Fruit fly (Drosophila melanogaster) whole organism, embryonic: ENCODE measurements around the gene CG6325.
A peak's percentile ranks its signal among the peaks of the same experiment; 100 is the strongest.

Experiments used
- B-H1 ChIP-seq: fragments of 200-800 bp; sonication (Bioruptor generic); IDR thresholded peaks from 3 replicates; pipeline ENCODE4 v1.3.6; 2022; ENCODE audit warnings: missing biosample characterization, missing genetic modification characterization
- CG10462 ChIP-seq: fragments of 200-800 bp; sonication (Bioruptor generic); optimal IDR thresholded peaks from 2 replicates; lab custom pipeline; 2016; ENCODE audit warnings: missing biosample characterization, missing genetic modification characterization
- CG10979 ChIP-seq: fragments of 200-800 bp; sonication (Bioruptor generic); optimal IDR thresholded peaks from 2 replicates; lab custom pipeline; 2018; ENCODE audit warnings: missing biosample characterization, mild to moderate bottlenecking, missing genetic modification characterization, moderate library complexity
- CG11723 ChIP-seq: fragments of 200-800 bp; sonication (Bioruptor generic); optimal IDR thresholded peaks from 2 replicates; lab custom pipeline; 2017; ENCODE audit warnings: missing biosample characterization, mild to moderate bottlenecking, missing genetic modification characterization
- CG12299 ChIP-seq: fragments of 200-800 bp; sonication (Bioruptor generic); optimal IDR thresholded peaks from 2 replicates; lab custom pipeline; 2018; ENCODE audit warnings: missing biosample characterization, mild to moderate bottlenecking, missing genetic modification characterization
- CG12659 ChIP-seq: fragments of 200-800 bp; sonication (Bioruptor generic); optimal IDR thresholded peaks from 3 replicates; lab custom pipeline; 2017; ENCODE audit warnings: mild to moderate bottlenecking, missing biosample characterization, missing genetic modification reagents, missing genetic modification characterization
- CG12769 ChIP-seq: fragments of 200-800 bp; sonication (Bioruptor generic); optimal IDR thresholded peaks from 2 replicates; lab custom pipeline; 2019; ENCODE audit warnings: missing biosample characterization, mild to moderate bottlenecking, missing genetic modification characterization, moderate library complexity
- CG12942 ChIP-seq: fragments of 200-800 bp; sonication (Bioruptor generic); optimal IDR thresholded peaks from 3 replicates; lab custom pipeline; 2016; ENCODE audit warnings: missing biosample characterization, missing genetic modification characterization
- CG13624 ChIP-seq: fragments of 200-800 bp; sonication (Bioruptor generic); optimal IDR thresholded peaks from 2 replicates; lab custom pipeline; 2016; ENCODE audit warnings: missing biosample characterization, missing genetic modification characterization
- CG13775 ChIP-seq: fragments of 200-800 bp; sonication (Bioruptor generic); optimal IDR thresholded peaks from 3 replicates; lab custom pipeline; 2017; ENCODE audit warnings: missing biosample characterization, mild to moderate bottlenecking, missing genetic modification characterization
- CG17359 ChIP-seq: fragments of 200-800 bp; sonication (Bioruptor generic); optimal IDR thresholded peaks from 3 replicates; lab custom pipeline; 2018; ENCODE audit warnings: missing biosample characterization, mild to moderate bottlenecking, missing genetic modification characterization, moderate library complexity
- CG18262 ChIP-seq: fragments of 200-800 bp; optimal IDR thresholded peaks from 3 replicates; lab custom pipeline; 2019; ENCODE audit warnings: missing biosample characterization, mild to moderate bottlenecking, missing genetic modification characterization, moderate library complexity
- CG2202 ChIP-seq: fragments of 200-800 bp; sonication (Bioruptor generic); optimal IDR thresholded peaks from 2 replicates; lab custom pipeline; 2018; ENCODE audit warnings: missing biosample characterization, mild to moderate bottlenecking, missing genetic modification characterization
- CG2712 ChIP-seq: fragments of 200-800 bp; optimal IDR thresholded peaks from 3 replicates; lab custom pipeline; 2019; ENCODE audit warnings: missing biosample characterization, mild to moderate bottlenecking, missing genetic modification characterization, moderate library complexity
- CG32772 ChIP-seq: fragments of 200-800 bp; sonication (Bioruptor generic); IDR thresholded peaks from 2 replicates; pipeline ENCODE4 v1.3.6; 2022; ENCODE audit warnings: missing biosample characterization, missing genetic modification characterization
- CG6683 ChIP-seq: fragments of 200-800 bp; sonication (Bioruptor generic); optimal IDR thresholded peaks from 2 replicates; lab custom pipeline; 2017; ENCODE audit warnings: missing biosample characterization, mild to moderate bottlenecking, missing genetic modification characterization, missing genetic modification reagents
- CG6765 ChIP-seq: fragments of 200-800 bp; sonication (Bioruptor generic); optimal IDR thresholded peaks from 3 replicates; lab custom pipeline; 2017; ENCODE audit warnings: missing biosample characterization, mild to moderate bottlenecking, missing genetic modification characterization
- CG8089 ChIP-seq: fragments of 200-800 bp; sonication (Bioruptor generic); optimal IDR thresholded peaks from 3 replicates; lab custom pipeline; 2016; ENCODE audit warnings: missing biosample characterization, missing genetic modification characterization
- CG8290 ChIP-seq, 3 experiments: fragments of 200-800 bp; sonication (Bioruptor generic); optimal IDR thresholded peaks; 2 replicates each; lab custom pipeline; 2016 to 2019; ENCODE audit warnings: missing biosample characterization in 3 of 3, missing genetic modification characterization in 3 of 3, mild to moderate bottlenecking in 2 of 3, moderate library complexity in 1 of 3
- CTCF ChIP-seq: fragments of 200-800 bp; sonication (Bioruptor generic); optimal IDR thresholded peaks from 2 replicates; lab custom pipeline; 2017; ENCODE audit warnings: missing biosample characterization, mild to moderate bottlenecking, missing genetic modification characterization, moderate library complexity
- Dll ChIP-seq: fragments of 200-800 bp; sonication (Bioruptor generic); IDR thresholded peaks from 4 replicates; pipeline ENCODE4 v1.3.6; 2022; ENCODE audit warnings: missing biosample characterization, missing genetic modification characterization; ENCODE audit not compliant: partially characterized antibody
- E2f1 ChIP-seq: fragments of 200-800 bp; sonication (Bioruptor generic); IDR thresholded peaks from 2 replicates; pipeline ENCODE4 v1.3.6; 2022; ENCODE audit warnings: missing biosample characterization, missing genetic modification characterization
- ERR ChIP-seq: fragments of 200-800 bp; sonication (Bioruptor generic); optimal IDR thresholded peaks from 2 replicates; lab custom pipeline; 2016; ENCODE audit warnings: missing biosample characterization, missing genetic modification characterization
- Hmx ChIP-seq: fragments of 200-800 bp; sonication (Bioruptor generic); optimal IDR thresholded peaks from 2 replicates; lab custom pipeline; 2016; ENCODE audit warnings: missing biosample characterization, missing genetic modification characterization
- Hr3 ChIP-seq: fragments of 200-800 bp; sonication (Bioruptor generic); optimal IDR thresholded peaks from 3 replicates; lab custom pipeline; 2016; ENCODE audit warnings: missing biosample characterization, missing genetic modification characterization
- Hr78 ChIP-seq, 2 experiments: fragments of 200-800 bp in 1 of 2; fragments of >200 bp in 1 of 2; sonication (Bioruptor generic) in 1 of 2; optimal IDR thresholded peaks; 2 replicates each; lab custom pipeline; 2017 to 2019; ENCODE audit warnings: missing biosample characterization in 2 of 2, missing genetic modification characterization in 2 of 2, mild to moderate bottlenecking in 1 of 2, moderate library complexity in 1 of 2
- TFAM ChIP-seq: fragments of 200-800 bp; sonication (Bioruptor generic); optimal IDR thresholded peaks from 2 replicates; lab custom pipeline; 2017; ENCODE audit warnings: missing biosample characterization, missing genetic modification characterization, inconsistent platforms
- Trl ChIP-seq, 3 experiments: fragments of >200 bp in 2 of 3; fragments of 200-800 bp in 1 of 3; sonication (Bioruptor generic) in 1 of 3; optimal IDR thresholded peaks; 2 replicates in 1 of 3; 3 replicates in 2 of 3; lab custom pipeline; 2016 to 2017; ENCODE audit warnings: missing biosample characterization in 1 of 3, missing genetic modification characterization in 1 of 3
- ap ChIP-seq: fragments of 200-800 bp; sonication (Bioruptor generic); IDR thresholded peaks from 2 replicates; pipeline ENCODE4 v1.3.6; 2022; ENCODE audit warnings: missing biosample characterization, missing genetic modification characterization
- ase ChIP-seq: fragments of 200-800 bp; sonication (Bioruptor generic); IDR thresholded peaks from 3 replicates; pipeline ENCODE4 v1.3.6; 2022; ENCODE audit warnings: missing biosample characterization, missing genetic modification characterization
- cad ChIP-seq: fragments of >200 bp; optimal IDR thresholded peaks from 2 replicates; lab custom pipeline; 2017; ENCODE audit warnings: missing biosample characterization, missing genetic modification characterization
- cas ChIP-seq: fragments of 200-800 bp; sonication (Bioruptor generic); IDR thresholded peaks from 2 replicates; pipeline ENCODE4 v1.3.6; 2022; ENCODE audit warnings: missing biosample characterization, missing genetic modification characterization
- dysf ChIP-seq: fragments of 200-800 bp; sonication (Bioruptor generic); IDR thresholded peaks from 3 replicates; pipeline ENCODE4 v1.3.6; 2022; ENCODE audit warnings: missing biosample characterization, missing genetic modification characterization
- fd102C ChIP-seq: fragments of 200-800 bp; sonication (Bioruptor generic); optimal IDR thresholded peaks from 2 replicates; lab custom pipeline; 2018; ENCODE audit warnings: missing biosample characterization, mild to moderate bottlenecking, missing genetic modification characterization, moderate library complexity
- fd96Cb ChIP-seq: fragments of 200-800 bp; sonication (Bioruptor generic); optimal IDR thresholded peaks from 2 replicates; lab custom pipeline; 2018; ENCODE audit warnings: missing biosample characterization, mild to moderate bottlenecking, missing genetic modification characterization, moderate library complexity
- gro ChIP-seq: fragments of 200-800 bp; sonication (Bioruptor generic); optimal IDR thresholded peaks from 2 replicates; lab custom pipeline; 2016; ENCODE audit warnings: missing biosample characterization, missing genetic modification characterization
- insv ChIP-seq, 2 experiments: fragments of 200-800 bp; sonication (Bioruptor generic); optimal IDR thresholded peaks; 3 replicates each; lab custom pipeline; 2016 to 2018; ENCODE audit warnings: missing biosample characterization in 2 of 2, missing genetic modification characterization in 2 of 2
- lilli ChIP-seq: fragments of 200-800 bp; sonication (Bioruptor generic); optimal IDR thresholded peaks from 3 replicates; lab custom pipeline; 2016; ENCODE audit warnings: missing biosample characterization, missing genetic modification characterization
- pnt ChIP-seq: fragments of 200-800 bp; sonication (Bioruptor generic); optimal IDR thresholded peaks from 3 replicates; lab custom pipeline; 2016; ENCODE audit warnings: missing biosample characterization, missing genetic modification characterization
- psq ChIP-seq: fragments of 200-800 bp; sonication (Bioruptor generic); optimal IDR thresholded peaks from 2 replicates; lab custom pipeline; 2017; ENCODE audit warnings: missing biosample characterization, missing genetic modification characterization
- scrt ChIP-seq: fragments of 200-800 bp; sonication (Bioruptor generic); optimal IDR thresholded peaks from 2 replicates; lab custom pipeline; 2018; ENCODE audit warnings: missing biosample characterization, mild to moderate bottlenecking, missing genetic modification characterization, moderate library complexity
- shn ChIP-seq: fragments of 200-800 bp; sonication (Bioruptor generic); optimal IDR thresholded peaks from 3 replicates; lab custom pipeline; 2016; ENCODE audit warnings: missing biosample characterization, missing genetic modification characterization
- sisA ChIP-seq: fragments of 200-800 bp; sonication (Bioruptor generic); IDR thresholded peaks from 2 replicates; pipeline ENCODE4 v1.3.6; 2022; ENCODE audit warnings: missing biosample characterization, missing genetic modification characterization
- so ChIP-seq: fragments of 200-800 bp; sonication (Bioruptor generic); IDR thresholded peaks from 3 replicates; pipeline ENCODE4 v1.3.6; 2022; ENCODE audit warnings: missing biosample characterization, missing genetic modification characterization
- ssp ChIP-seq: fragments of 200-800 bp; sonication (Bioruptor generic); IDR thresholded peaks from 2 replicates; pipeline ENCODE4 v1.3.6; 2022; ENCODE audit warnings: missing biosample characterization, missing genetic modification characterization
- sug ChIP-seq: fragments of 200-800 bp; optimal IDR thresholded peaks from 2 replicates; lab custom pipeline; 2019; ENCODE audit warnings: missing biosample characterization, mild to moderate bottlenecking, missing genetic modification characterization, moderate library complexity
- z ChIP-seq: fragments of 200-800 bp; sonication (Bioruptor generic); IDR thresholded peaks from 3 replicates; pipeline ENCODE4 v1.3.6; 2022; ENCODE audit warnings: missing biosample characterization, missing genetic modification characterization

CG6325 gene

DNA sequence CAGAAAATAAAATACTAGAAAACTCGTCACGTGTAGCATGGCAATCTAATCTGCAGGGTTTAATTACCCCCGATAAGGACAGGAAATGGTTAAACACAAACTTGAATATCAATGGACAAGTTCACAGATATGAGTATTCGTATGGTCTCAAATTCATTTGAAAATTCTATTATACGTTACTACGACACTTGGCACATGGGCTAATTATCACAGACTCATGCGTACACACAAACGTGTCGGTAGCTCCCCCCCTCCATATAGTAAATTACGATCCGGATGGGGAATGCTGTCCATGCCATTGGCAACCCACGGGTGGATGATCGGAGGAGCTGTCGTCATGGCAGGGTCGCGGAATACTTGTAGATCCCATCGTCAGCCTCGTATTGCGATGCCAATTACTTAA is 12.7 kb downstream of the CG6325 start (continued):
- no peak for TF ChIP-seq ERR
- TF ChIP-seq so, result 0 out of 3 replicates have a peak, but pooled peaks have one; percentile 14
- no peak for TF ChIP-seq CG32772
- no peak for TF ChIP-seq CG2202 (tag; lab: Kevin White, UChicago)
- no peak for TF ChIP-seq ssp (GFP tag; lab: Robert Waterston, UW)
- 0 out of 3 replicates have a peak, but pooled peaks have one; percentile 11 for TF ChIP-seq ase
- no peak for TF ChIP-seq CG6765 (GFP tag; lab: Kevin White, UChicago)
- no peak for TF ChIP-seq CG17359
- TF ChIP-seq Dll, result no peak
- TF ChIP-seq sug (tag; lab: Kevin White, UChicago), result peak; percentile 74
- TF ChIP-seq insv (GFP tag; optimal IDR thresholded peaks at IDR 0.05; lab: Kevin White, UChicago), result no peak
- TF ChIP-seq CG13624 (GFP tag; lab: Kevin White, UChicago), result no peak
- no peak for TF ChIP-seq CG6683 (GFP tag; lab: Kevin White, UChicago)
- TF ChIP-seq Hmx (GFP tag; lab: Kevin White, UChicago), result no peak
- TF ChIP-seq fd96Cb, result no peak
- no peak for TF ChIP-seq Trl (optimal IDR thresholded peaks at IDR 0.05; lab: Kevin White, UChicago)
- TF ChIP-seq Trl (GFP tag; optimal IDR thresholded peaks at IDR 0.05; lab: Kevin White, UChicago), result no peak
- no peak for TF ChIP-seq CG8290 (GFP tag; optimal IDR thresholded peaks at IDR 0.05; lab: Kevin White, UChicago)
- peak in 1 of 2 experiments; percentile 5 for TF ChIP-seq CG8290 (tag; optimal IDR thresholded peaks at IDR 0.05; lab: Kevin White, UChicago)
- no peak for TF ChIP-seq CG12299 (tag; lab: Kevin White, UChicago)
- no peak for TF ChIP-seq E2f1
- TF ChIP-seq CG12942, result no peak
- TF ChIP-seq CG12769 (tag; lab: Kevin White, UChicago), result peak; percentile 36
- no peak for TF ChIP-seq lilli (GFP tag; lab: Kevin White, UChicago)
- 0 out of 3 replicates have a peak, but pooled peaks have one; percentile 20 for TF ChIP-seq z (GFP tag; lab: Robert Waterston, UW)
- TF ChIP-seq Hr3, result no peak
- TF ChIP-seq cas (GFP tag; lab: Robert Waterston, UW), result no peak
- TF ChIP-seq cad (GFP tag; lab: Kevin White, UChicago), result no peak
- no peak for TF ChIP-seq CG10462 (GFP tag; lab: Kevin White, UChicago)
- no peak for TF ChIP-seq pnt (GFP tag; lab: Kevin White, UChicago)
- no peak for TF ChIP-seq scrt
- TF ChIP-seq shn, result no peak
- TF ChIP-seq CG2712 (tag; lab: Kevin White, UChicago), result no peak
- TF ChIP-seq CG12659 (GFP tag; lab: Kevin White, UChicago), result no peak
- no peak for TF ChIP-seq CG11723 (GFP tag; lab: Kevin White, UChicago)
- TF ChIP-seq gro (GFP tag; lab: Kevin White, UChicago), result no peak
- TF ChIP-seq ap, result no peak
- TF ChIP-seq dysf (GFP tag; lab: Robert Waterston, UW), result 0 out of 3 replicates have a peak, but pooled peaks have one; percentile 39
- TF ChIP-seq Hr78 (GFP tag; optimal IDR thresholded peaks at IDR 0.05; lab: Kevin White, UChicago), result no peak
- no peak for TF ChIP-seq CTCF (GFP tag; lab: Kevin White, UChicago)
- TF ChIP-seq B-H1 (GFP tag; lab: Robert Waterston, UW), result no peak
- TF ChIP-seq CG18262 (tag; lab: Kevin White, UChicago), result no peak
- TF ChIP-seq psq (GFP tag; lab: Kevin White, UChicago), result no peak
- no peak for TF ChIP-seq CG13775 (GFP tag; lab: Kevin White, UChicago)
- no peak for TF ChIP-seq TFAM (GFP tag; lab: Kevin White, UChicago)
- TF ChIP-seq CG10979 (tag; lab: Kevin White, UChicago), result no peak
- TF ChIP-seq sisA (GFP tag; lab: Robert Waterston, UW), result no peak
- TF ChIP-seq CG8089 (GFP tag; lab: Kevin White, UChicago), result no peak
- TF ChIP-seq fd102C (GFP tag; lab: Kevin White, UChicago), result no peak
